Worm (Caenorhabditis elegans): ENCODE data around the gene F56D6.23.
"Not testable (repeated sequence)": the region's sequence is repeated elsewhere in the genome, so short reads cannot be mapped to it uniquely, and the experiment has no call there.

F56D6.23 gene

DNA sequence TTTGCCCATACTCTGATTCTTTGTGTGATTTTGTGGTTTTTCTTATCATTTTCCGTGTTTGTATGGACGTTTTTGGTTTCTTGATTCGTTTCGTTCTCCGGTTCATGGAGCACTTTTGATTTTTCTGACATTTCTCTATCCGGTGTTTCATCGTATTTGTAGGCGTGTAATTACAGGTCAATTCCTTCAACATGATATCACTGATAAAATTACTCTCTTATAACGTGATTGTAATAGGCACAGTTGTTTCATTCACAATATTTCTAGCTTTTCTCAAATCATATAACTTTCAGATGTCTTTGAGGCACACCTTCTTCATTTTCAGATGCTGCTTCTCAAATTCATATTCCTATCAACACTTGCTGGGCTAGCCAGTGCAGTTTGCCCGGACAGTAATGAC is 14.1 kb downstream of the F56D6.23 start, which contains the start of gene clec-70:
TSS of gene clec-70 (plus strand) at position 301 of the 400 bp plus-strand sequence.
- TF ChIP-seq ham-2 (GFP tag; optimal IDR thresholded peaks at IDR 0.05); lin-32 (GFP tag; optimal IDR thresholded peaks at IDR 0.05); ceh-39 (tag; optimal IDR thresholded peaks at IDR 0.05): not testable (repeated sequence)

- no peak for TF ChIP-seq flh-1 (GFP tag; optimal IDR thresholded peaks at IDR 0.05)
- no peak for TF ChIP-seq elt-1 (tag; optimal IDR thresholded peaks at IDR 0.05; ENCODE audit: borderline replicate concordance, insufficient read depth)
- no peak for TF ChIP-seq ceh-39 (tag; optimal IDR thresholded peaks at IDR 0.05)
- TF ChIP-seq zip-8 (tag; optimal IDR thresholded peaks at IDR 0.05): no peak
- TF ChIP-seq unc-39 (tag; optimal IDR thresholded peaks at IDR 0.05): no peak
- no peak for TF ChIP-seq snpc-4 (tag; optimal IDR thresholded peaks at IDR 0.05)
- no peak for TF ChIP-seq hlh-1 (tag; optimal IDR thresholded peaks at IDR 0.05)
- no peak for TF ChIP-seq sptf-1 (tag; optimal IDR thresholded peaks at IDR 0.05)
Measured at ce11 chrIV:3937097-3937496, 18.8 kb downstream of the F56D6.23 start, which contains the start of gene clec-71. Gene clec-71 (plus strand): TSS chrIV:3937458.

- TF ChIP-seq sptf-1 (tag; optimal IDR thresholded peaks at IDR 0.05): no peak
- TF ChIP-seq unc-39 (tag; optimal IDR thresholded peaks at IDR 0.05): no peak
- no peak for TF ChIP-seq M03D4.4 (tag; optimal IDR thresholded peaks at IDR 0.05)
- no peak for TF ChIP-seq flh-1 (GFP tag; optimal IDR thresholded peaks at IDR 0.05)
- TF ChIP-seq zip-8 (tag; optimal IDR thresholded peaks at IDR 0.05): no peak
- no peak for TF ChIP-seq pha-4 (tag; optimal IDR thresholded peaks at IDR 0.05)
- no peak for TF ChIP-seq lsy-2 (tag; optimal IDR thresholded peaks at IDR 0.05)
- TF ChIP-seq hlh-1 (tag; optimal IDR thresholded peaks at IDR 0.05): no peak
- TF ChIP-seq blmp-1 (tag; optimal IDR thresholded peaks at IDR 0.05): no peak
- no peak for TF ChIP-seq tbx-8 (GFP tag; optimal IDR thresholded peaks at IDR 0.05)
- no peak for TF ChIP-seq ces-1 (GFP tag; optimal IDR thresholded peaks at IDR 0.05)
- no peak for TF ChIP-seq unc-120 (tag; optimal IDR thresholded peaks at IDR 0.05; ENCODE audit: poor library complexity, severe bottlenecking)
- TF ChIP-seq sem-2 (GFP tag; optimal IDR thresholded peaks at IDR 0.05): no peak
- no peak for TF ChIP-seq bed-3 (GFP tag; optimal IDR thresholded peaks at IDR 0.05)
- TF ChIP-seq nhr-12 (tag; optimal IDR thresholded peaks at IDR 0.05): no peak
Measured at ce11 chrIV:3941658-3942328, 23.5 kb downstream of the F56D6.23 start, which contains the start of gene clec-174. Gene clec-174 (minus strand): TSS chrIV:3941708.

- no peak for TF ChIP-seq nhr-76 (tag; optimal IDR thresholded peaks at IDR 0.05)
- TF ChIP-seq ces-1 (GFP tag; optimal IDR thresholded peaks at IDR 0.05): no peak
- no peak for TF ChIP-seq mep-1 (tag; optimal IDR thresholded peaks at IDR 0.05)
- no peak for TF ChIP-seq M03D4.4 (tag; optimal IDR thresholded peaks at IDR 0.05)
- TF ChIP-seq nhr-2 (tag; optimal IDR thresholded peaks at IDR 0.05): no peak
- TF ChIP-seq nhr-28 (tag; optimal IDR thresholded peaks at IDR 0.05): no peak
- no peak for TF ChIP-seq drap-1 (GFP tag; optimal IDR thresholded peaks at IDR 0.05)
- no peak for TF ChIP-seq elt-1 (tag; optimal IDR thresholded peaks at IDR 0.05; ENCODE audit: borderline replicate concordance, insufficient read depth)
- no peak for TF ChIP-seq ceh-43 (GFP tag; optimal IDR thresholded peaks at IDR 0.05)
- TF ChIP-seq unc-120 (tag; optimal IDR thresholded peaks at IDR 0.05; ENCODE audit: poor library complexity, severe bottlenecking): no peak
- no peak for TF ChIP-seq mls-2 (tag; optimal IDR thresholded peaks at IDR 0.05)
Measured at ce11 chrIV:3943003-3943402, 24.7 kb downstream of the F56D6.23 start, which contains the start of gene Y46C8AL.11. Gene Y46C8AL.11 (plus strand): TSS chrIV:3943303.

DNA sequence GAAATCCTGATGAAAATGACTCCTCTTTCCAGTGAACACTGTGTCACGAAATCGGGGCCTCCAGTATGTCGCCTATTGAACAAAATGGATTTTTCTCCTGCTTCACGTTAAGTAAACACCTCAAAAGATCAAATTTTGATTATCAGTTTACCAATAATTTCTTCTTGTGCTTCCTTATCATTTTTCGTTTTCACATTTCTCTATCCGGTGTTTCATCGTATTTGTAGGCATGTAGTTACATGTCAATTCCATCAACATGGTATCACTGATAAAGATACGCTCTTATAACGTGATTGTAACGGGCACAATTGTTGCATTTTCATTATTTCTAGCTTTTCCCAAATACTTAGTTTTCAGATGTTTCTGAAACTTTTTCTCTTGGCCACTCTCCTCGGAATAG is 26.2 kb downstream of the F56D6.23 start, which contains the start of gene clec-72:
TSS of gene clec-72 (plus strand) at position 358 of the 400 bp plus-strand sequence.
- TF ChIP-seq lsy-2 (tag; optimal IDR thresholded peaks at IDR 0.05): no peak
- TF ChIP-seq lin-13 (tag; optimal IDR thresholded peaks at IDR 0.05): no peak

DNA sequence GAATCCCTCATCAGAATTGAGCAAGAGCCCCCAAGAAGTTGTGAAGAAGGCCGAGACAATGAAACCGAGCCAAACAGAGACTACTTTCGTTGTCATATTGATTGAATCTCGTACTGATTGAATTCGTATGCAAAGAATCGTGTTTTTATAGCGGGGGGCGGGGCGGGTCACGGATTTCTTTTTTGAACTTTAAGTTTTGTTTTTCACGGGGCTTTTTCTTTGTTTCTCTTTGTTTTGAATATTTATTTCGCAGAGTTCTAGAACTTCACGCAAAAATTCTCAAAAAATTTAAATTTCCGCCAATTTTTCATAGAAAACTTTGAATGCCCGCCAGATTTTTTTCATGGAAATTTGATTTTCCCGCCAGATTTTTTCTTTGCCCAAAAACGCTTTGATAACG is 37.8 kb downstream of the F56D6.23 start, which contains the start of gene clec-73:
TSS of gene clec-73 (minus strand) at position 101 of the 400 bp plus-strand sequence.
- no peak for TF ChIP-seq flh-1 (GFP tag; optimal IDR thresholded peaks at IDR 0.05)
- TF ChIP-seq nhr-76 (tag; optimal IDR thresholded peaks at IDR 0.05): no peak
- no peak for TF ChIP-seq nhr-237 (tag; optimal IDR thresholded peaks at IDR 0.05)
- no peak for TF ChIP-seq ceh-39 (tag; optimal IDR thresholded peaks at IDR 0.05)
- TF ChIP-seq hlh-1 (tag; optimal IDR thresholded peaks at IDR 0.05): no peak
- TF ChIP-seq nhr-12 (tag; optimal IDR thresholded peaks at IDR 0.05): no peak
- TF ChIP-seq tbx-8 (GFP tag; optimal IDR thresholded peaks at IDR 0.05): no peak
- no peak for TF ChIP-seq blmp-1 (tag; optimal IDR thresholded peaks at IDR 0.05)
- TF ChIP-seq nhr-2 (tag; optimal IDR thresholded peaks at IDR 0.05): no peak
- no peak for TF ChIP-seq elt-3 (tag; optimal IDR thresholded peaks at IDR 0.05)

Measured in whole organism, mixed stage, embryonic.